Fruit fly (Drosophila melanogaster): Measurements from ENCODE around the gene CG15880.

dm6 chr2L:842873-843272, 25.1 kb upstream of the CG15880 start:
- TF ChIP-seq Hnf4 (GFP tag; optimal IDR thresholded peaks at IDR 0.05) = no peak
- no peak for TF ChIP-seq psq (GFP tag; optimal IDR thresholded peaks at IDR 0.05)
- no peak for TF ChIP-seq OdsH (GFP tag; optimal IDR thresholded peaks at IDR 0.05)
- TF ChIP-seq lola (GFP tag; optimal IDR thresholded peaks at IDR 0.05) = no peak
- TF ChIP-seq pan (optimal IDR thresholded peaks at IDR 0.05) = no peak

Data from whole organism, wandering third instar larva.